Fruit fly (Drosophila melanogaster) whole organism, embryonic: ENCODE results near the gene CG13454.
A peak's percentile ranks its signal among the peaks of the same experiment; 100 is the strongest.

Experiments
- Antp ChIP-seq: fragments of 200-800 bp; sonication (Bioruptor generic); optimal IDR thresholded peaks from 3 replicates; lab custom pipeline; 2016; ENCODE audit warnings: missing biosample characterization, missing genetic modification characterization
- Asciz ChIP-seq: fragments of 200-800 bp; sonication (Bioruptor generic); optimal IDR thresholded peaks from 2 replicates; lab custom pipeline; 2017; ENCODE audit warnings: missing biosample characterization, mild to moderate bottlenecking, missing genetic modification characterization, missing genetic modification reagents
- Atf6 ChIP-seq: fragments of 200-800 bp; sonication (Bioruptor generic); IDR thresholded peaks from 2 replicates; pipeline ENCODE4 v1.3.6; 2022; ENCODE audit warnings: missing biosample characterization, missing genetic modification characterization
- BEAF-32 ChIP-seq: fragments of 200-800 bp; sonication (Bioruptor generic); optimal IDR thresholded peaks from 3 replicates; lab custom pipeline; 2017; ENCODE audit warnings: missing biosample characterization, missing genetic modification characterization, mild to moderate bottlenecking, moderate library complexity, missing genetic modification reagents
- Bdp1 ChIP-seq: fragments of 200-800 bp; sonication (Bioruptor generic); optimal IDR thresholded peaks from 3 replicates; lab custom pipeline; 2016; ENCODE audit warnings: missing biosample characterization, missing genetic modification characterization
- CG1024 ChIP-seq: fragments of 200-800 bp; sonication (Bioruptor generic); IDR thresholded peaks from 2 replicates; pipeline ENCODE4 v1.3.6; 2022; ENCODE audit warnings: missing biosample characterization, missing genetic modification characterization
- CG10431 ChIP-seq: fragments of 200-800 bp; sonication (Bioruptor generic); optimal IDR thresholded peaks from 3 replicates; lab custom pipeline; 2018; ENCODE audit warnings: missing biosample characterization, mild to moderate bottlenecking, missing genetic modification characterization
- CG10565 ChIP-seq: fragments of 200-800 bp; sonication (Bioruptor generic); optimal IDR thresholded peaks from 3 replicates; lab custom pipeline; 2016; ENCODE audit warnings: missing biosample characterization, mild to moderate bottlenecking, missing genetic modification characterization
- CG12659 ChIP-seq: fragments of 200-800 bp; sonication (Bioruptor generic); optimal IDR thresholded peaks from 3 replicates; lab custom pipeline; 2017; ENCODE audit warnings: mild to moderate bottlenecking, missing biosample characterization, missing genetic modification reagents, missing genetic modification characterization
- CG12942 ChIP-seq: fragments of 200-800 bp; sonication (Bioruptor generic); optimal IDR thresholded peaks from 3 replicates; lab custom pipeline; 2016; ENCODE audit warnings: missing biosample characterization, missing genetic modification characterization
- CG14050 ChIP-seq: fragments of 200-800 bp; sonication (Bioruptor generic); IDR thresholded peaks from 3 replicates; pipeline ENCODE4 v1.3.6; 2022; ENCODE audit warnings: missing biosample characterization, missing genetic modification characterization
- CG15011 ChIP-seq: fragments of 200-800 bp; sonication (Bioruptor generic); optimal IDR thresholded peaks from 3 replicates; lab custom pipeline; 2018; ENCODE audit warnings: missing biosample characterization, mild to moderate bottlenecking, missing genetic modification characterization
- CG15601 ChIP-seq: fragments of 200-800 bp; sonication (Bioruptor generic); optimal IDR thresholded peaks from 3 replicates; lab custom pipeline; 2019; ENCODE audit warnings: missing biosample characterization, mild to moderate bottlenecking, missing genetic modification characterization, moderate library complexity
- CG17361 ChIP-seq: fragments of 200-800 bp; sonication (Bioruptor generic); IDR thresholded peaks from 3 replicates; pipeline ENCODE4 v1.3.6; 2022; ENCODE audit warnings: missing biosample characterization, missing genetic modification characterization
- CG17912 ChIP-seq: fragments of 200-800 bp; sonication (Bioruptor generic); optimal IDR thresholded peaks from 2 replicates; lab custom pipeline; 2018; ENCODE audit warnings: missing biosample characterization, mild to moderate bottlenecking, missing genetic modification characterization
- CG2678 ChIP-seq: fragments of 200-800 bp; sonication (Bioruptor generic); optimal IDR thresholded peaks from 3 replicates; lab custom pipeline; 2019; ENCODE audit warnings: missing biosample characterization, mild to moderate bottlenecking, missing genetic modification characterization, moderate library complexity
- CG3281 ChIP-seq: fragments of 200-800 bp; sonication (Bioruptor generic); optimal IDR thresholded peaks from 3 replicates; lab custom pipeline; 2017; ENCODE audit warnings: missing biosample characterization, mild to moderate bottlenecking, missing genetic modification characterization
- CG34422 ChIP-seq: fragments of 200-800 bp; sonication (Bioruptor generic); IDR thresholded peaks from 3 replicates; pipeline ENCODE4 v1.3.6; 2022; ENCODE audit warnings: missing biosample characterization, missing genetic modification characterization
- CG4617 ChIP-seq: fragments of 200-800 bp; sonication (Bioruptor generic); optimal IDR thresholded peaks from 3 replicates; lab custom pipeline; 2016; ENCODE audit warnings: missing biosample characterization, missing genetic modification characterization, borderline replicate concordance
- CG4707 ChIP-seq: fragments of 200-800 bp; sonication (Bioruptor generic); optimal IDR thresholded peaks from 2 replicates; lab custom pipeline; 2018; ENCODE audit warnings: missing biosample characterization, mild to moderate bottlenecking, missing genetic modification characterization, moderate library complexity
- CG5953 ChIP-seq: fragments of 200-800 bp; sonication (Bioruptor generic); IDR thresholded peaks from 2 replicates; pipeline ENCODE4 v1.3.6; 2022; ENCODE audit warnings: missing biosample characterization, missing genetic modification characterization
- CG6791 ChIP-seq: fragments of 200-800 bp; sonication (Bioruptor generic); IDR thresholded peaks from 3 replicates; pipeline ENCODE4 v1.3.6; 2022; ENCODE audit warnings: missing biosample characterization, missing genetic modification characterization; ENCODE audit not compliant: partially characterized antibody
- CG8290 ChIP-seq, 3 experiments: fragments of 200-800 bp; sonication (Bioruptor generic); optimal IDR thresholded peaks; 2 replicates each; lab custom pipeline; 2016 to 2019; ENCODE audit warnings: missing biosample characterization in 3 of 3, missing genetic modification characterization in 3 of 3, mild to moderate bottlenecking in 2 of 3, moderate library complexity in 1 of 3
- CTCF ChIP-seq: fragments of 200-800 bp; sonication (Bioruptor generic); optimal IDR thresholded peaks from 2 replicates; lab custom pipeline; 2017; ENCODE audit warnings: missing biosample characterization, mild to moderate bottlenecking, missing genetic modification characterization, moderate library complexity
- Dbx ChIP-seq: fragments of 200-800 bp; sonication (Bioruptor generic); IDR thresholded peaks from 3 replicates; pipeline ENCODE4 v1.3.6; 2022; ENCODE audit warnings: missing biosample characterization, missing genetic modification characterization
- Dfd ChIP-seq, 2 experiments: fragments of >200 bp; optimal IDR thresholded peaks; 2 replicates each; lab custom pipeline; 2017; ENCODE audit warnings: missing biosample characterization in 2 of 2, missing genetic modification characterization in 2 of 2
- Drgx ChIP-seq: fragments of 200-800 bp; sonication (Bioruptor generic); IDR thresholded peaks from 2 replicates; pipeline ENCODE4 v1.3.6; 2022; ENCODE audit warnings: missing biosample characterization, missing genetic modification characterization
- GATAe ChIP-seq: fragments of 200-800 bp; sonication (Bioruptor generic); conservative IDR thresholded peaks from 2 replicates; pipeline ENCODE4 v1.3.6; 2022; ENCODE audit warnings: missing biosample characterization, missing genetic modification characterization
- HHEX ChIP-seq: fragments of 200-800 bp; sonication (Bioruptor generic); optimal IDR thresholded peaks from 3 replicates; lab custom pipeline; 2017; ENCODE audit warnings: missing biosample characterization, mild to moderate bottlenecking, missing genetic modification characterization, missing genetic modification reagents
- NfI ChIP-seq: fragments of 200-800 bp; sonication (Bioruptor generic); optimal IDR thresholded peaks from 3 replicates; lab custom pipeline; 2018; ENCODE audit warnings: missing biosample characterization, mild to moderate bottlenecking, missing genetic modification characterization, moderate library complexity
- Pdp1 ChIP-seq, 2 experiments: fragments of 200-800 bp; sonication (Bioruptor generic); optimal IDR thresholded peaks; 3 replicates each; lab custom pipeline; 2016; ENCODE audit warnings: missing biosample characterization in 2 of 2, missing genetic modification characterization in 2 of 2, mild to moderate bottlenecking in 1 of 2, moderate library complexity in 1 of 2
- Tbp ChIP-seq: fragments of >200 bp; optimal IDR thresholded peaks from 2 replicates; lab custom pipeline; 2018; ENCODE audit warnings: missing biosample characterization, missing genetic modification characterization
- Trl ChIP-seq, 3 experiments: fragments of >200 bp in 2 of 3; fragments of 200-800 bp in 1 of 3; sonication (Bioruptor generic) in 1 of 3; optimal IDR thresholded peaks; 2 replicates in 1 of 3; 3 replicates in 2 of 3; lab custom pipeline; 2016 to 2017; ENCODE audit warnings: missing biosample characterization in 1 of 3, missing genetic modification characterization in 1 of 3
- ato ChIP-seq: fragments of 200-800 bp; sonication (Bioruptor generic); IDR thresholded peaks from 2 replicates; pipeline ENCODE4 v1.3.6; 2022; ENCODE audit warnings: missing biosample characterization, missing genetic modification characterization; ENCODE audit not compliant: partially characterized antibody
- bigmax ChIP-seq: fragments of 200-800 bp; sonication (Bioruptor generic); optimal IDR thresholded peaks from 2 replicates; lab custom pipeline; 2018; ENCODE audit warnings: missing biosample characterization, mild to moderate bottlenecking, missing genetic modification characterization
- corto ChIP-seq: fragments of 200-800 bp; sonication (Bioruptor generic); optimal IDR thresholded peaks from 2 replicates; lab custom pipeline; 2016; ENCODE audit warnings: missing biosample characterization, mild to moderate bottlenecking, missing genetic modification characterization, moderate library complexity
- da ChIP-seq: fragments of 200-800 bp; sonication (Bioruptor generic); optimal IDR thresholded peaks from 2 replicates; lab custom pipeline; 2016; ENCODE audit warnings: missing biosample characterization, missing genetic modification characterization
- dan ChIP-seq: fragments of 200-800 bp; sonication (Bioruptor generic); IDR thresholded peaks from 2 replicates; pipeline ENCODE4 v1.3.6; 2022; ENCODE audit warnings: missing biosample characterization, missing genetic modification characterization
- ems ChIP-seq: fragments of 200-800 bp; sonication (Bioruptor generic); optimal IDR thresholded peaks from 3 replicates; lab custom pipeline; 2016; ENCODE audit warnings: missing biosample characterization, missing genetic modification characterization
- exex ChIP-seq: fragments of 200-800 bp; sonication (Bioruptor generic); optimal IDR thresholded peaks from 4 replicates; lab custom pipeline; 2018; ENCODE audit warnings: missing biosample characterization, mild to moderate bottlenecking, missing genetic modification characterization, moderate library complexity
- eyg ChIP-seq: fragments of 200-800 bp; sonication (Bioruptor generic); optimal IDR thresholded peaks from 3 replicates; lab custom pipeline; 2016; ENCODE audit warnings: missing biosample characterization, missing genetic modification characterization
- gcm ChIP-seq: fragments of 200-800 bp; sonication (Bioruptor generic); optimal IDR thresholded peaks from 2 replicates; lab custom pipeline; 2019; ENCODE audit warnings: missing biosample characterization, mild to moderate bottlenecking, missing genetic modification characterization, moderate library complexity
- kay ChIP-seq: fragments of 200-800 bp; sonication (Bioruptor generic); optimal IDR thresholded peaks from 2 replicates; lab custom pipeline; 2016; ENCODE audit warnings: missing biosample characterization, missing genetic modification characterization
- mirr ChIP-seq: fragments of 200-800 bp; sonication (Bioruptor generic); optimal IDR thresholded peaks from 3 replicates; lab custom pipeline; 2018; ENCODE audit warnings: missing biosample characterization, mild to moderate bottlenecking, missing genetic modification characterization
- nerfin-1 ChIP-seq: fragments of 200-800 bp; sonication (Bioruptor generic); optimal IDR thresholded peaks from 3 replicates; lab custom pipeline; 2019; ENCODE audit warnings: missing biosample characterization, mild to moderate bottlenecking, missing genetic modification characterization, moderate library complexity
- row ChIP-seq: fragments of 200-800 bp; sonication (Bioruptor generic); IDR thresholded peaks from 3 replicates; pipeline ENCODE4 v1.3.6; 2022; ENCODE audit warnings: missing biosample characterization, missing genetic modification characterization
- run ChIP-seq: fragments of 200-800 bp; sonication (Bioruptor generic); optimal IDR thresholded peaks from 3 replicates; lab custom pipeline; 2018; ENCODE audit warnings: missing biosample characterization, mild to moderate bottlenecking, missing genetic modification characterization
- sqz ChIP-seq: fragments of 200-800 bp; sonication (Bioruptor generic); optimal IDR thresholded peaks from 3 replicates; lab custom pipeline; 2018; ENCODE audit warnings: missing biosample characterization, mild to moderate bottlenecking, missing genetic modification characterization
- sug ChIP-seq: fragments of 200-800 bp; optimal IDR thresholded peaks from 2 replicates; lab custom pipeline; 2019; ENCODE audit warnings: missing biosample characterization, mild to moderate bottlenecking, missing genetic modification characterization, moderate library complexity

The CG13454 gene

dm6 chr3L:15494599-15495271 is 22.1 kb downstream of the CG13454 start (continued):
- TF ChIP-seq CG12659 (GFP tag; lab: Kevin White, UChicago) (no peak), sqz (peak; percentile 38), nerfin-1 (tag; lab: Kevin White, UChicago) (peak; percentile 7), eyg (no peak), Dbx (GFP tag; lab: Robert Waterston, UW) (0 out of 3 replicates have a peak, but pooled peaks have one; percentile 35), bigmax (GFP tag; lab: Kevin White, UChicago) (no peak), CG15011 (GFP tag; lab: Kevin White, UChicago) (no peak), CG2678 (tag; lab: Kevin White, UChicago) (peak; percentile 20), corto (GFP tag; lab: Kevin White, UChicago) (no peak), da (no peak), CG10431 (GFP tag; lab: Kevin White, UChicago) (peak; percentile 11), mirr (GFP tag; lab: Kevin White, UChicago) (no peak), sug (peak; percentile 1), Antp (GFP tag; lab: Kevin White, UChicago) (no peak), Drgx (GFP tag; lab: Robert Waterston, UW) (no peak), ato (GFP tag; lab: Robert Waterston, UW) (0 out of 2 replicates have a peak, but pooled peaks have one; percentile 35), Pdp1 (GFP tag; optimal IDR thresholded peaks at IDR 0.05; lab: Kevin White, UChicago) (peak in 1 of 2 experiments; percentile 51), ems (GFP tag; lab: Kevin White, UChicago) (no peak), CG34422 (GFP tag; lab: Robert Waterston, UW) (no peak), CTCF (GFP tag; lab: Kevin White, UChicago) (peak; percentile 88), CG6791 (GFP tag; lab: Robert Waterston, UW) (no peak), gcm (no peak), NfI (GFP tag; lab: Kevin White, UChicago) (no peak), CG4617 (GFP tag; lab: Kevin White, UChicago) (no peak), Asciz (GFP tag; lab: Kevin White, UChicago) (peak; percentile 51), dan (GFP tag; lab: Robert Waterston, UW) (no peak), Bdp1 (GFP tag; lab: Kevin White, UChicago) (no peak), Dfd (GFP tag; optimal IDR thresholded peaks at IDR 0.05; lab: Kevin White, UChicago) (no peak), run (tag; lab: Kevin White, UChicago) (no peak), row (no peak), Tbp (GFP tag; lab: Kevin White, UChicago) (no peak), Atf6 (GFP tag; lab: Robert Waterston, UW) (no peak), CG8290 (GFP tag; optimal IDR thresholded peaks at IDR 0.05; lab: Kevin White, UChicago) (no peak), CG8290 (tag; optimal IDR thresholded peaks at IDR 0.05; lab: Kevin White, UChicago) (no peak), CG10565 (GFP tag; lab: Kevin White, UChicago) (no peak), CG3281 (no peak), kay (GFP tag; lab: Kevin White, UChicago) (no peak), CG17912 (GFP tag; lab: Kevin White, UChicago) (no peak), CG17361 (GFP tag; lab: Robert Waterston, UW) (0 out of 3 replicates have a peak, but pooled peaks have one; percentile 8), Trl (optimal IDR thresholded peaks at IDR 0.05; lab: Kevin White, UChicago) (peak; percentile 56 to 65), Trl (GFP tag; optimal IDR thresholded peaks at IDR 0.05; lab: Kevin White, UChicago) (no peak), CG12942 (no peak), exex (tag; lab: Kevin White, UChicago) (peak; percentile 21), CG1024 (GFP tag; lab: Robert Waterston, UW) (0 out of 2 replicates have a peak, but pooled peaks have one; percentile 7), CG5953 (GFP tag; lab: Robert Waterston, UW) (no peak), CG14050 (GFP tag; lab: Robert Waterston, UW) (no peak), GATAe (GFP tag; lab: Robert Waterston, UW) (no peak), CG15601 (tag; lab: Kevin White, UChicago) (peak; percentile 20), BEAF-32 (no peak), CG4707 (GFP tag; lab: Kevin White, UChicago) (peak; percentile 1), HHEX (GFP tag; lab: Kevin White, UChicago) (no peak)
